Worm (Caenorhabditis elegans) whole organism, young adult: ENCODE measurements around the gene nhr-168.

Experiments
- F22D6.2 ChIP-seq: sonication (generic microtip); optimal IDR thresholded peaks from 2 replicates; lab custom pipeline; 2016; ENCODE audit warnings: mild to moderate bottlenecking, missing genetic modification characterization, missing compliant biosample characterization
- F37B4.10 ChIP-seq: fragments of 200-800 bp; sonication (Bioruptor generic); IDR thresholded peaks from 2 replicates; pipeline ENCODE4 v1.3.6; 2022; ENCODE audit warnings: missing genetic modification characterization, missing compliant biosample characterization
- akir-1 ChIP-seq: fragments of 200-800 bp; sonication (Bioruptor generic); optimal IDR thresholded peaks from 2 replicates; lab custom pipeline; 2018; ENCODE audit warnings: mild to moderate bottlenecking, missing genetic modification characterization, moderate library complexity, missing compliant biosample characterization
- aptf-3 ChIP-seq: fragments of 200-800 bp; sonication (Bioruptor generic); IDR thresholded peaks from 2 replicates; pipeline ENCODE4 v1.3.6; 2022; ENCODE audit warnings: missing genetic modification characterization, missing compliant biosample characterization
- attf-5 ChIP-seq: fragments of 200-800 bp; sonication (Bioruptor generic); optimal IDR thresholded peaks from 2 replicates; lab custom pipeline; 2018; ENCODE audit warnings: mild to moderate bottlenecking, missing genetic modification characterization, missing compliant biosample characterization
- ceh-27 ChIP-seq: fragments of 200-800 bp; sonication (Bioruptor generic); optimal IDR thresholded peaks from 2 replicates; lab custom pipeline; 2018; ENCODE audit warnings: mild to moderate bottlenecking, missing genetic modification characterization, moderate library complexity, missing compliant biosample characterization
- ceh-58 ChIP-seq: fragments of 200-800 bp; sonication (Bioruptor generic); IDR thresholded peaks from 2 replicates; pipeline ENCODE4 v1.3.6; 2022; ENCODE audit warnings: missing genetic modification characterization, missing compliant biosample characterization
- mel-28 ChIP-seq: sonication (generic microtip); optimal IDR thresholded peaks from 2 replicates; lab custom pipeline; 2016; ENCODE audit warnings: borderline replicate concordance, mild to moderate bottlenecking, missing genetic modification characterization, missing compliant biosample characterization
- pha-4 ChIP-seq: fragments of 150-350 bp; sonication (generic microtip); optimal IDR thresholded peaks from 2 replicates; lab custom pipeline; 2014; ENCODE audit warnings: missing biosample characterization, missing genetic modification reagents, missing genetic modification characterization
- sdz-38 ChIP-seq: sonication (generic microtip); optimal IDR thresholded peaks from 2 replicates; lab custom pipeline; 2016; ENCODE audit warnings: missing genotype, missing genetic modification characterization, missing compliant biosample characterization
- snpc-4 ChIP-seq, 5 experiments: fragments of 150-350 bp in 1 of 5; sonication (generic microtip) in 4 of 5; optimal IDR thresholded peaks; 2 replicates each; lab custom pipeline; 2014 to 2018; ENCODE audit warnings: missing genetic modification characterization in 5 of 5, missing biosample characterization in 3 of 5, antibody characterized with exemption in 2 of 5, mild to moderate bottlenecking in 2 of 5, missing compliant biosample characterization in 2 of 5, missing genotype in 2 of 5, moderate library complexity in 2 of 5, missing genetic modification reagents in 1 of 5

ce11 chrV:13330919-13331318 lies 2.8 kb downstream of the nhr-168 start, which contains the start of gene nhr-129:
- TF ChIP-seq pha-4 (no peak), akir-1 (GFP tag; lab: Kevin White, UChicago) (no peak), F37B4.10 (GFP tag; lab: Robert Waterston, UW) (no peak), ceh-27 (GFP tag; lab: Kevin White, UChicago) (no peak), aptf-3 (no peak), mel-28 (no peak), ceh-58 (GFP tag; lab: Robert Waterston, UW) (no peak), F22D6.2 (no peak), snpc-4 (GFP tag; optimal IDR thresholded peaks at IDR 0.05; lab: Kevin White, UChicago) (no peak), snpc-4 (tag; optimal IDR thresholded peaks at IDR 0.05; lab: Kevin White, UChicago) (no peak), attf-5 (GFP tag; lab: Kevin White, UChicago) (no peak), sdz-38 (tag; lab: Kevin White, UChicago) (no peak)
